Fruit fly (Drosophila melanogaster): Measurements from ENCODE around the gene Vinc.

Vinc gene

DNA sequence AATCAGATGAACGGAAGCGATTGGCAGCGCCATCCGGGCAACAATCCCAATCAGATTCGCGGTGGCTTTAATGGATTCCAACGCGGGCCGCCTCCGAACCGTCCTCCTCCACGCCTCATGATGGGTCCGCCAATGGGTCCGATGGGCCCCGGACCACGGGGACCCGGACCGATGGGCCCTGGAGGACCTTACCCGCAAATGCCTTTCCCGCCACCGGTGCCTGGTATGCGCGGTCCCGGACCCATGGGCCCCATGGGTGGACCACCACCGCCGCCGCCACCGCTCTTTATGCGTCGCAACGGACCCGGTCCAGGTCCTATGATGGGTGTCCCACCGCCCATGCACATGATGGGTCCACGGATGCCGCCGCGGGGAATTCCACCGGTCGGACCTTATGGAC, 20.5 kb upstream of the Vinc start:
- no peak for TF ChIP-seq ttk (optimal IDR thresholded peaks at IDR 0.05)
- TF ChIP-seq insv (optimal IDR thresholded peaks at IDR 0.05), result no peak
- TF ChIP-seq Sin3A (optimal IDR thresholded peaks at IDR 0.05), result no peak
- no peak for TF ChIP-seq Myc (optimal IDR thresholded peaks at IDR 0.05)
- TF ChIP-seq h (optimal IDR thresholded peaks at IDR 0.05), result no peak
- no peak for TF ChIP-seq psq (optimal IDR thresholded peaks at IDR 0.05)

DNA sequence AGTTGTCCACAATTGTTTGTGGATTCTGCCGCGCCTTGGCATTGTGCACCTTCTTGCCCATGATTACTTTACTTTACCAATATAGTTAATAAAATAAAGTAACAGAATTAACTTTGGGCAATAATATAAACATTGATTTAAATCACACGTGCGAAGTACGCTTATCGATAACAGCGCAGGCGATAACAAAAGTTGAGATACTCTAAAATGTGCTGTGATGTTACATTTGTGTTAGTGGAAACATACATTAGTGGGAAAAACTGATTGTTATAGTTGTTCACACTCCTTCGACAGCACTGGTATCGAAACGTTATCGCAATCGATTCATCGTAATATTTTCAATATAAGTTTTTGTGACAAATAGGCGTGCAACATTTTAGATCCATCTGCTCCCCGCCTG, 19.5 kb upstream of the Vinc start, which contains the start of gene kz:
Gene kz (minus strand): TSS at position 194 of the 400 bp plus-strand sequence.
- no peak for TF ChIP-seq h (optimal IDR thresholded peaks at IDR 0.05)
- TF ChIP-seq insv (optimal IDR thresholded peaks at IDR 0.05), result no peak
- no peak for TF ChIP-seq ttk (optimal IDR thresholded peaks at IDR 0.05)
- TF ChIP-seq psq (optimal IDR thresholded peaks at IDR 0.05), result no peak
- TF ChIP-seq Myc (optimal IDR thresholded peaks at IDR 0.05), result no peak
- no peak for TF ChIP-seq Sin3A (optimal IDR thresholded peaks at IDR 0.05)

DNA sequence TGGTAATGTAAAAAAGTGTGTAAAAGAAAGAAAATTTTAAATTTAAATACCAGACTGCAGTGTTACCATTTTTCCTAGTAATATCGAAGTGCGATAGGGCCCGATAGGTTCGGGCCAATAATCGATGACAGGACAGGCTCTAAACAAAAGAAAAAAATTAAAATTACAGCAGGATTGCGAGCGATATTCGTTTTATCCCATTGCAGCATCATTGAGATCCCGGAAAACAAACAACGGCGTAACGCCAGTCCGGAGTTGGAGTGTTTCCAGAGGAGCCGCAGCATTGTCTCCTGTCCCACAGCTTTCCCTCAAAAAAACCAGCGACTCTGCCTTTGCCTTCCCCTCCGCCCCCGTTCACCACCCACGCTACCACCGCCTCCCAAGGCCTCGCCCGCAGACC, 2.8 kb upstream of the Vinc start, which contains the start of gene pcx:
Gene pcx (plus strand): TSS at position 159 of the 400 bp plus-strand sequence.
- TF ChIP-seq insv (optimal IDR thresholded peaks at IDR 0.05), result no peak
- no peak for TF ChIP-seq ttk (optimal IDR thresholded peaks at IDR 0.05)
- no peak for TF ChIP-seq h (optimal IDR thresholded peaks at IDR 0.05)
- TF ChIP-seq Myc (optimal IDR thresholded peaks at IDR 0.05), result no peak
- no peak for TF ChIP-seq Sin3A (optimal IDR thresholded peaks at IDR 0.05)
- TF ChIP-seq psq (optimal IDR thresholded peaks at IDR 0.05), result no peak

DNA sequence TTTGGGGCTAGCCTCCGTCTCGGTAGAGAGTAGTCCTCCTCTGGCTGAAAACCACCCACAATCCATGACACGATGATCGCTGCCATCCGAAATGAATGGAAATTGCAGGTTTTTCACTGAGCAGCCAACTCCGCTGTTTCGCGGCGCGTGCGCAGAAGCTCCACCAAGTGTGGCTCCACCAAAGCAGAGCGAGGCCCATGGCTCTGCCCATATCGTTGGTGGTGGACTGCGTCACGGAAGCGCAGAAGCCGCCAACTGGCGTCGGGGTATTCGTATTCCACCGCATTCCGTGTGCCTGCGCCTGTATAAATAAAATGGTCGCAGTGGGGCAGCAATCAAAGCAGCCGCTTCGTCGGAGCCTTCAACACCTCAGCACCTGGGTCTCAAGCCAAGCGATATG, 1.1 kb upstream of the Vinc start, which contains the start of gene CG14052:
Gene CG14052 (plus strand): TSS at position 301 of the 400 bp plus-strand sequence.
- TF ChIP-seq h (optimal IDR thresholded peaks at IDR 0.05) (no peak), Myc (optimal IDR thresholded peaks at IDR 0.05) (no peak), Sin3A (optimal IDR thresholded peaks at IDR 0.05) (no peak), insv (optimal IDR thresholded peaks at IDR 0.05) (no peak), ttk (optimal IDR thresholded peaks at IDR 0.05) (no peak), psq (optimal IDR thresholded peaks at IDR 0.05) (no peak)

DNA sequence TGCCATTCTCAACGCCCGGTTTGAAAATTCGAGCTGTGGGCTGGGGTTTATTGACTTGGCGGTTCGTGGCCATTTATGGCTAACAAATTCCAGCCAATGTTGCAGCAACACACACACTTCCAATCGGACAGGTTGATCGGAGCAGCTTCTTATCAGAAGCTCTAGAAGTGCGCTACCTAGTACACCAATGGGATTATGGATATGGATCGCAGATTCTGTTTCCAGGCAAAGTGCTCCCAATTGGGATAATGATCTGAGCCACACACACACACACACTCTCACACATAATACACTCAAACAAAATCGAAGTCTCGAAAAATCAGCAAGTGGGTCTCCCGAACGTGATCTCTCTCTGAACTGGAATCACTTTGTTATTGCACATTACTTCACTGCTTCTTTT, 769 bp downstream of the Vinc start:
- no peak for TF ChIP-seq h (optimal IDR thresholded peaks at IDR 0.05)
- no peak for TF ChIP-seq insv (optimal IDR thresholded peaks at IDR 0.05)
- TF ChIP-seq Sin3A (optimal IDR thresholded peaks at IDR 0.05), result no peak
- TF ChIP-seq Myc (optimal IDR thresholded peaks at IDR 0.05), result no peak

DNA sequence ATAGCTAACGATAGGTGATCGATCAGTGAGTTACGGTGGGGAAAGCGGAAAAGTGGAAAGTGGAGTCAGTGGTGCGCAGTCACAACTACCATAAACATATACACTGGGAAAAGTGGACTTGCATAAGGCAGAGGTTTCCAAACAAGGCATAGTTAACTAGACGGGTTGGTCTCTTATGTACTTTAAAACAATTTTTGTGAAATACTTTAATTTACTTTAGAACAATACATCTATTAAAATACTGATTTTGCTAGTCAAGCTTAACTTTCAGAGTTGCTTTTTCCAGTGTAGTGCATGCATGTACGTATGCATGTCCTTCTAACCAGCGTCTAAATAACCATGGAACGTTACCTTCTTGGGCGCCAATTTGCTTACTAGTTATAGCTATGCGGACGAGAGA, 2.5 kb downstream of the Vinc start:
- TF ChIP-seq ttk (optimal IDR thresholded peaks at IDR 0.05) (no peak), insv (optimal IDR thresholded peaks at IDR 0.05) (no peak), psq (optimal IDR thresholded peaks at IDR 0.05) (no peak), Myc (optimal IDR thresholded peaks at IDR 0.05) (no peak), h (optimal IDR thresholded peaks at IDR 0.05) (no peak), Sin3A (optimal IDR thresholded peaks at IDR 0.05) (no peak)

DNA sequence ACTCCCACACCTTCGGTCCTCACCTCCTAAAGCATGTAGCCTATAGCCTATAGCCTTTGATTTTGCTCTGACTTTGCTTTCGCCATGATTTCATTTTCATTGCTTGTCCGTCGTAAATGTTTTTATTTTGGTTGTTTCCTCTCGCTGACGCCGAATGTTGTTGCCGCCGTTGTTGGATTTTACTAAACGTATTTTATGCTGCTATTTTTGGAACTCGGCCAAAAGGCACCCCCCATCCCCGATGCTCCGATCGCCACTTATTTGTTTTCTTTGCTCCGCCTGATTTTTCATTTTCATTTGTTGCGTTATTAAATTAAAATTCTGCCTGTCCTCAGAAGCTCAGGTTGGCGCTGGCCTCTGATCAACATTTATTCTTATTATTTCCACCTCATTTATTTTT, 3.1 kb downstream of the Vinc start:
- TF ChIP-seq Sin3A (optimal IDR thresholded peaks at IDR 0.05), result no peak
- TF ChIP-seq ttk (optimal IDR thresholded peaks at IDR 0.05), result no peak
- TF ChIP-seq h (optimal IDR thresholded peaks at IDR 0.05), result no peak
- TF ChIP-seq psq (optimal IDR thresholded peaks at IDR 0.05), result no peak
- no peak for TF ChIP-seq Myc (optimal IDR thresholded peaks at IDR 0.05)
- TF ChIP-seq insv (optimal IDR thresholded peaks at IDR 0.05), result no peak

DNA sequence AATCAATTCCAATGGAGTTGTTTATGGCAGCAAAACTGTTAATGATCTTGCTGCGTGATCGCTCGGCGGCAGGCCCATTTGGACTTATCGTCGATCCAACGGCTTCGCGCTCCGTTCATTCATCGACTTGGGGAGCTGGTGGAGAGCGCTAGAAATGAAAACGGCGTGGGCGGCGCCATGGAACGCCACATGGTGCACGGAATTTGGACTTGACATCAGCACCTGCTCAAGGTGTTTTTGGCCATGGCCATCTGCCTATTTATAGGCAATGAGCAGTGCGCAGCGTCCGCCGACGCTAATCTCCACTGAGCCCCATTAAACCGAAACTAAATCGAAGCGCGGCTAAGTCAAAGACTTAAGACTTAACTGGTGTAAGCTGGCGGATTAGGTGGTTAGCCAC, 3.9 kb downstream of the Vinc start:
- TF ChIP-seq Sin3A (optimal IDR thresholded peaks at IDR 0.05) (no peak), psq (optimal IDR thresholded peaks at IDR 0.05) (no peak), ttk (optimal IDR thresholded peaks at IDR 0.05) (no peak), h (optimal IDR thresholded peaks at IDR 0.05) (no peak), insv (optimal IDR thresholded peaks at IDR 0.05) (no peak), Myc (optimal IDR thresholded peaks at IDR 0.05) (no peak)

DNA sequence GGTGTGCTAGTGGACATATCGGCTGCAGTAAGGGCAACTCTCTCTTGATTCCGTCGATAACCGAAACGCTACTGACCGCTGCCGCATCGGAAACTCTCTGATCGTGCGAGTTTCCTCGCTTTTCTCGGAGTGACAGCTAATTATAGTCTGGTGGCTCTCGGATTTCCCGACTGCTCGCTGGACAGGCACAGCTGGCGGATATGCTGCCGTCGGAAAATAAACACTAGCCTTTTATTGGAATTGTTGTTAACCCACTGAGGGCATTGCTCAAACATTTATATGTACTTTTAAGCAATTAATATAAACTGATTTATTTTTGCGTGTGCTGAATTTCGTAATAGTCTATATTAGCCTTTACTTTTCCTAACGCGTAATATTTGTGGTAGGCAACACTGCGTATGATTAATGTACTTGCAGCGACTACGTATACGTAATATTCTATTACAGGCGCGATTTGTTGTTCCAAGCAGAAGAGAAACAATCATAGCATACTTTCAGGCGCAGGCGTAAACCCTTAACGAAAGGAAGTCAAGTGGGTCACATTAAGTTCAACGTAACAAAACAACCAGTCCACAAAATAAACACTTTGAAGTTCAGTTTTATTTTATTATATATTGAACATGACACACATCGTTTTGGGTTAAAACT, 8.5 kb downstream of the Vinc start, which contains the start of gene SmydA-8:
Gene SmydA-8 (minus strand): TSS at position 51 of the 648 bp plus-strand sequence.
- no peak for TF ChIP-seq Sin3A (optimal IDR thresholded peaks at IDR 0.05)

DNA sequence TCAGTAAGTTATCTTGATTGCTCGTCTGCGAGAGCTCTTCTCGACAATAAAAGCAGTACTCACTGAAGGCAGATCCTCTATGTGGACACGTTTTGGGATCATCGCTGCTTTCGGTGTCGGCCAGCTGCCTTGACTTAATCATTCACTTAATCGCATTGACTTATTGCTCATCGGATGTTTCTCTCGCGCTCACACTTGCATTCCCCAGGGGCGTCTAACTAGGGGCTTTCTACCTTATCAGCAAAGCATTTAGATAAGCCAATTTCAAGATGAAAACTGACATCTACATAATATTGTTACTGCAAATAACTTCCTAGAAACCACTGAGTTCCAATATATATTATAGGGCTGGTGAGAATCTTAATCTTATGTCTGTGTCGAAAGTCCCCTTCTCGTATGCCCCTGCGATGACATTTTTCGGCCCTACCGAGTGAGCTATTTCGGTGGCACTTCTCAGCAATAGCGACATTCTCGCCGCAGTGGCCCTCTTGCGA, 10.0 kb downstream of the Vinc start:
- TF ChIP-seq insv (optimal IDR thresholded peaks at IDR 0.05), result no peak
- no peak for TF ChIP-seq psq (optimal IDR thresholded peaks at IDR 0.05)
- TF ChIP-seq ttk (optimal IDR thresholded peaks at IDR 0.05), result no peak
- no peak for TF ChIP-seq h (optimal IDR thresholded peaks at IDR 0.05)
- TF ChIP-seq Sin3A (optimal IDR thresholded peaks at IDR 0.05), result no peak
- TF ChIP-seq Myc (optimal IDR thresholded peaks at IDR 0.05), result no peak

DNA sequence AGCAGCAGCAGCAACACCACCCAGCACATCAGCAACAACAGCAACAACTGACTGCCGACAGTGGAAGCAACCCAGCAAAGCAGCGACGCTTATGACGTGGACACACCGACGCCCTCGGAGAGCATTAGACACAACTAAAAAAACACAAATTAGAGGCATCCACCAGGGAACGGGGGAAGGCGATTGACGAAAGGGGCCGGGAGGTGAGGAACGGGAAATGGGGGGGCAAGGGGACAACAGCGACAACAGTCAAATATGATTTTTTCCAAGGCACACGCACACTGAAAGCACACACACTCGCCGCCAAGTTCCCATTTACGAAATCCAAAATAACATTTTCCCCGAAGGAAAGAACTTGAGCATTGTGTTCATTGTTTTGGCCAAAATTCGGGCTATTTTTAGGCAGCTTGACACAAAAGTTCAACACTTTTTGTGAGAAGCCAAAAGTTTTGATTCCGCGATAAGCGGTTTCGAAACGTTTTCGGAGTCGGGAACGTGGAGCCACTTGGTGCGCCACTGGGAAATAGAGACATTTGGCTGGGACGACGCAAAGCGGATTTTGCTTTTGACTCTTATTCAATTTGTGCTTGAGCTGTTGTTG, 13.6 kb downstream of the Vinc start:
- no peak for TF ChIP-seq psq (optimal IDR thresholded peaks at IDR 0.05)

DNA sequence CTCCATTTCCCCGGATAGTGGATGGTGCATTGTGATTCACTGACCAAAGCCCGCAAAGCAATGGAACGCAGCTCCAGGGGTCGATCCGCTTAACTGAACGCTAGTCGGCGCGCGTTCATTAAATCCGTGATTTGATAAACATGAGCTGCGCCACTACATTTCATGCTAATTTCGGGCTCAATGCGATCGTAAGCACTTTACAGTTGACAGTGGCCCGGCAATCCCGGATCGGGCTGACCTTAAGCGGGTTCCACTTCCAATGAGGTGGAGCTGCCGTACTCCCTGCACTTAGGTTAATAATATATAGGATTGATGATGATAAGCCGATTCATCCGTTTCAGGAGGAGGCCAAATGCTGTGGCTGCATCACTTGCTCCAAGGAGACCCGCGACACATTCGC, 18.6 kb downstream of the Vinc start, which contains the start of gene FarO:
Gene FarO (minus strand): TSS at position 101 of the 400 bp plus-strand sequence.
- no peak for TF ChIP-seq Sin3A (optimal IDR thresholded peaks at IDR 0.05)
- TF ChIP-seq insv (optimal IDR thresholded peaks at IDR 0.05), result no peak
- TF ChIP-seq Myc (optimal IDR thresholded peaks at IDR 0.05), result no peak
- TF ChIP-seq h (optimal IDR thresholded peaks at IDR 0.05), result no peak
- TF ChIP-seq ttk (optimal IDR thresholded peaks at IDR 0.05), result no peak
- TF ChIP-seq psq (optimal IDR thresholded peaks at IDR 0.05), result no peak

DNA sequence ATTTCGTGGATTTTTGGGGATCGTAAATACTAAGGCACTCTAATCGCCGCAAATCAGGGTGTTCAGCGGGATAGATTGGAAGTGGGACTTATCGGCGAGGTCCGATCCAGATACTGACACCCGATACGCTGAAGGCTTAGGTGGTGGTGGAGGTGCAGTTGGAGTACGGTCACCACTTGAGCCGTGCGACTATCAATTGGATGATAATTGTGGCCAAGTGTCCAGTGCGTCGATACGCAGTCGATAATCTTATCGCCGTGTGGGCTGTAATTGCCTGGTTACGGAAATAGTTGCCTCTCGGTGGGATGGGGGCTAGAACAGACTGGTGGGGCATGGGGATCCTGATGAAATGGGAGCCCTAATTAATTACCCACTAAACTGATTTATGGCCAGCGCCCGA, 23.1 kb downstream of the Vinc start:
- TF ChIP-seq ttk (optimal IDR thresholded peaks at IDR 0.05) (no peak), Myc (optimal IDR thresholded peaks at IDR 0.05) (no peak), insv (optimal IDR thresholded peaks at IDR 0.05) (no peak), h (optimal IDR thresholded peaks at IDR 0.05) (no peak), psq (optimal IDR thresholded peaks at IDR 0.05) (no peak), Sin3A (optimal IDR thresholded peaks at IDR 0.05) (no peak)
